Worm (Caenorhabditis elegans) whole organism, L4/young adult: Measurements from ENCODE around the gene F44D12.2.

Experiments
- W03F9.2 ChIP-seq: fragments of 150-350 bp; optimal IDR thresholded peaks from 2 replicates; lab custom pipeline; 2014; ENCODE audit warnings: missing biosample characterization, missing genetic modification characterization
- dao-5 ChIP-seq: sonication (generic microtip); optimal IDR thresholded peaks from 2 replicates; lab custom pipeline; 2016; ENCODE audit warnings: missing genotype, missing genetic modification characterization, moderate library complexity, missing compliant biosample characterization
- him-1 ChIP-seq: sonication (generic microtip); optimal IDR thresholded peaks from 2 replicates; lab custom pipeline; 2016; ENCODE audit warnings: missing genotype, missing genetic modification reagents, missing genetic modification characterization, missing compliant biosample characterization

DNA sequence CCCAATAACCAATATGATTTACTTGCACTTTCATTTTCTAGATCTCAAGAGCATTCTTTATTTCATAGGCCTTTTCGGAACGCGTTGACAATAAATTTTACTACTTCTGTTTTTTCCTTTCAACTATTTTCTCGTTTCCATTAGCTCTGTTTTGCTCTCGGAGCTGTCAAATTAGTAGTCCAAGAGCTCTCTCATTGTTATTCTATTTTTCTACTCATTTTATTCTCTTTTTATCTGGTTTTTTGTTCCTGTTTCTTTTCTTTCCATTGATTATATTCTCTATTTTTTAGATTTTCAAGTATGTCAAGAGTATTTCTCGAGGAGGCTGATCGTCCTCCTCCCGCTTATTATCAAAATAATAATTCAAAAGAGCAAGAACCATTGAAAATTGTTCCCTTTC lies 29.6 kb upstream of the F44D12.2 start, which contains the start of gene T04B2.3:
- TF ChIP-seq dao-5 (tag; lab: Kevin White, UChicago) (no peak), W03F9.2 (tag; lab: Kevin White, UChicago) (no peak), him-1 (tag; lab: Kevin White, UChicago) (no peak)
